Worm (Caenorhabditis elegans): ENCODE results near the gene F47G9.4.

ce11 chrV:11272848-11273247 is 48.8 kb downstream of the F47G9.4 start, which contains the start of gene clec-223:
- TF ChIP-seq hmg-4 (GFP tag; optimal IDR thresholded peaks at IDR 0.05) (no peak), ceh-13 (GFP tag; optimal IDR thresholded peaks at IDR 0.05) (no peak), B0310.2 (tag; optimal IDR thresholded peaks at IDR 0.05) (no peak), flt-1 (GFP tag; IDR thresholded peaks at IDR 0.05) (no peak), tra-4 (tag; optimal IDR thresholded peaks at IDR 0.05) (no peak), ama-1 (optimal IDR thresholded peaks at IDR 0.05) (no peak), sea-1 (GFP tag; conservative IDR thresholded peaks at IDR 0.05) (no peak), tbx-37 (GFP tag; conservative IDR thresholded peaks at IDR 0.05) (no peak), tbx-11 (GFP tag; IDR thresholded peaks at IDR 0.05) (no peak), aly-1 (tag; optimal IDR thresholded peaks at IDR 0.05) (no peak), hnd-1 (tag; optimal IDR thresholded peaks at IDR 0.05) (no peak), pes-1 (GFP tag; IDR thresholded peaks at IDR 0.05) (no peak), ets-7 (tag; optimal IDR thresholded peaks at IDR 0.05) (no peak), hmbx-1 (tag; optimal IDR thresholded peaks at IDR 0.05) (no peak)
